Fruit fly (Drosophila melanogaster): Measurements from ENCODE around the gene CG7384.
A peak's percentile ranks its signal among the peaks of the same experiment; 100 is the strongest.

CG7384 gene

DNA sequence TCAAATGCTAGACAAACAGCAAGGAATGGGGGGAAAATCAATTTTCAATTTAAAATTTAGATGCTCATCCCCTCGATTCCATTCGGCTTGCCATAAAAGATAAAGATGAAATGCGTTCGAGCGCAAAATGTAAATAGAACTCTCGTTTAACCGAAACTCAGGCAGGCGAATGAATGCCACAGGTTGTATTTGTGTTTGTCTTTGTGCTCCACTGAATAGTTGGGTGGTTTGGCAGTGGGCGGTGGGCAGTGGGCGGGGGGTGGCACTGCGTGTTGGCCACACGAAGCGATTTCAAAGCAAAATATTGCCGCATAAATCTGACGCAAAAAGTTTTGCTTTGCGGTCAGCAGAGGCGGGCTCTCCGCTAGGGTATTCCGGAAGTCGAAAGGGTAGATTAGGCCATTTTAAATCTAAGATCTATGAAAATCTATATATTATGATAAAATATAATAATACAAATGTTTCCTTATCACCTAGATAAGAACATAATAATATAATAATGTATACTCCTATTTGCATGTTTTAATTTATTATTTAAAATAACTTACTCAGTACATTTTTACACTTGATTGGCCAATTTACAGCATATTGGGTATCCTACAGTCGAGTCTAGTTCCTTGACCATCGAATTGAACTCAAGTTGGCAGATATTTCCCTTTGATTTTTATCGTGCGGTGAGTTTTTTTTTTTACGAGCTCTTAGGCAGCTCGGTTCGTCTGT lies 12.1 kb upstream of the CG7384 start (continued):
- TF ChIP-seq Abd-B (GFP tag; optimal IDR thresholded peaks at IDR 0.05) = peak; percentile 17
- TF ChIP-seq YL-1 (GFP tag; optimal IDR thresholded peaks at IDR 0.05) = no peak
- no peak for TF ChIP-seq luna (GFP tag; optimal IDR thresholded peaks at IDR 0.05)
- TF ChIP-seq CG12769 (tag; optimal IDR thresholded peaks at IDR 0.05) = peak; percentile 73
- TF ChIP-seq Hr78 (GFP tag; optimal IDR thresholded peaks at IDR 0.05) = peak in 1 of 2 experiments; percentile 23
- no peak for TF ChIP-seq mam (GFP tag; optimal IDR thresholded peaks at IDR 0.05)
- TF ChIP-seq Mrtf (GFP tag; IDR thresholded peaks at IDR 0.05) = 0 out of 3 replicates have a peak, but pooled peaks have one; percentile 59
- TF ChIP-seq H15 (GFP tag; IDR thresholded peaks at IDR 0.05) = 0 out of 3 replicates have a peak, but pooled peaks have one; percentile 33
- TF ChIP-seq CG3726 (GFP tag; IDR thresholded peaks at IDR 0.05) = no peak
- TF ChIP-seq Optix (GFP tag; IDR thresholded peaks at IDR 0.05) = peak; percentile 40; the same call in 1 of the 3 replicates
- no peak for TF ChIP-seq oc (tag; optimal IDR thresholded peaks at IDR 0.05)
- TF ChIP-seq Dll (GFP tag; IDR thresholded peaks at IDR 0.05; ENCODE audit: partially characterized antibody) = no peak
- peak; percentile 13 for TF ChIP-seq gsb-n (tag; optimal IDR thresholded peaks at IDR 0.05)
- peak; percentile 51 for TF ChIP-seq ATbp (GFP tag; optimal IDR thresholded peaks at IDR 0.05)
- TF ChIP-seq bigmax (GFP tag; optimal IDR thresholded peaks at IDR 0.05) = no peak
- peak; percentile 36; the same call in 1 of the 2 replicates for TF ChIP-seq esg (GFP tag; conservative IDR thresholded peaks at IDR 0.05)
- TF ChIP-seq caup (GFP tag; optimal IDR thresholded peaks at IDR 0.05; ENCODE audit: severe bottlenecking) = peak; percentile 21
- peak; percentile 82 for TF ChIP-seq CoRest (tag; optimal IDR thresholded peaks at IDR 0.05)
- peak; percentile 67 for TF ChIP-seq HHEX (GFP tag; optimal IDR thresholded peaks at IDR 0.05)
- TF ChIP-seq CG12659 (GFP tag; optimal IDR thresholded peaks at IDR 0.05) = peak; percentile 79
- TF ChIP-seq CG32532 (GFP tag; IDR thresholded peaks at IDR 0.05) = peak; percentile 45; the same call in 1 of the 2 replicates
- peak; percentile 45; the same call in 1 of the 2 replicates for TF ChIP-seq vvl (GFP tag; IDR thresholded peaks at IDR 0.05)
- TF ChIP-seq so (GFP tag; IDR thresholded peaks at IDR 0.05) = no peak
- no peak for TF ChIP-seq Oaz (GFP tag; IDR thresholded peaks at IDR 0.05)
- no peak for TF ChIP-seq CG3163 (GFP tag; optimal IDR thresholded peaks at IDR 0.05)
- TF ChIP-seq CG15696 (tag; optimal IDR thresholded peaks at IDR 0.05) = peak; percentile 29
- peak; percentile 9 for TF ChIP-seq CG2875 (GFP tag; optimal IDR thresholded peaks at IDR 0.05)
- no peak for TF ChIP-seq twi (tag; optimal IDR thresholded peaks at IDR 0.05)
- peak; percentile 75 for TF ChIP-seq phol (tag; optimal IDR thresholded peaks at IDR 0.05)
- peak; percentile 42; the same call in 1 of the 2 replicates for TF ChIP-seq E2f2 (GFP tag; IDR thresholded peaks at IDR 0.05)
- TF ChIP-seq CG7928 (GFP tag; optimal IDR thresholded peaks at IDR 0.05) = no peak
- TF ChIP-seq ken (GFP tag; IDR thresholded peaks at IDR 0.05) = no peak
- no peak for TF ChIP-seq CG14860 (GFP tag; IDR thresholded peaks at IDR 0.05; ENCODE audit: partially characterized antibody)
- no peak for TF ChIP-seq Pdp1 (GFP tag; optimal IDR thresholded peaks at IDR 0.05)
- TF ChIP-seq jing (GFP tag; optimal IDR thresholded peaks at IDR 0.05) = no peak
- peak; percentile 49 for TF ChIP-seq D19A (tag; optimal IDR thresholded peaks at IDR 0.05)
- TF ChIP-seq CG15269 (tag; optimal IDR thresholded peaks at IDR 0.05) = peak; percentile 76
- no peak for TF ChIP-seq chif (GFP tag; optimal IDR thresholded peaks at IDR 0.05)
- no peak for TF ChIP-seq CG42726 (GFP tag; IDR thresholded peaks at IDR 0.05; ENCODE audit: partially characterized antibody)
- TF ChIP-seq CG4617 (GFP tag; optimal IDR thresholded peaks at IDR 0.05; ENCODE audit: borderline replicate concordance) = no peak
- TF ChIP-seq CG4854 (GFP tag; optimal IDR thresholded peaks at IDR 0.05) = no peak
- TF ChIP-seq CG6272 (GFP tag; IDR thresholded peaks at IDR 0.05) = no peak
- TF ChIP-seq CG7786 (GFP tag; optimal IDR thresholded peaks at IDR 0.05) = no peak
- TF ChIP-seq CG10321 (GFP tag; IDR thresholded peaks at IDR 0.05) = no peak
- TF ChIP-seq Ssrp (tag; optimal IDR thresholded peaks at IDR 0.05) = peak; percentile 60
- no peak for TF ChIP-seq NK7.1 (GFP tag; optimal IDR thresholded peaks at IDR 0.05)
- TF ChIP-seq unpg (GFP tag; optimal IDR thresholded peaks at IDR 0.05) = peak; percentile 33
- TF ChIP-seq dmrt11E (tag; optimal IDR thresholded peaks at IDR 0.05) = no peak
